Worm (Caenorhabditis elegans): Measurements from ENCODE around the gene T01B6.1.

ce11 chrX:2368042-2368814, 32.7 kb downstream of the T01B6.1 start:
- TF ChIP-seq dao-5 (tag; optimal IDR thresholded peaks at IDR 0.05) (no peak), W03F9.2 (tag; optimal IDR thresholded peaks at IDR 0.05) (no peak)

All from whole organism, L4/young adult.